Fruit fly (Drosophila melanogaster) whole organism, wandering third instar larva: ENCODE measurements around the gene MCTS1.

ENCODE experiments used
- N ChIP-seq: fragments of >200 bp; optimal IDR thresholded peaks from 2 replicates; lab custom pipeline; 2018; ENCODE audit warnings: missing biosample characterization, missing external identifiers, missing genetic modification characterization
- Sp1 ChIP-seq: fragments of 200-800 bp; sonication (Bioruptor generic); optimal IDR thresholded peaks from 3 replicates; lab custom pipeline; 2019; ENCODE audit warnings: missing biosample characterization, mild to moderate bottlenecking, missing genetic modification characterization, moderate library complexity
- Vsx2 ChIP-seq: fragments of 200-300, 225-300 bp; sonication (Bioruptor generic); optimal IDR thresholded peaks from 2 replicates; lab custom pipeline; 2018; ENCODE audit warnings: missing biosample characterization, missing genetic modification characterization; ENCODE audit not compliant: partially characterized antibody
- lola ChIP-seq: fragments of >200 bp; optimal IDR thresholded peaks from 2 replicates; lab custom pipeline; 2017; ENCODE audit warnings: missing biosample characterization, missing genetic modification characterization
- psq ChIP-seq: fragments of 200-800 bp; sonication (Bioruptor generic); optimal IDR thresholded peaks from 3 replicates; lab custom pipeline; 2017; ENCODE audit warnings: missing biosample characterization, mild to moderate bottlenecking, missing genetic modification characterization, moderate library complexity
- sage ChIP-seq: fragments of 200-800 bp; sonication (Bioruptor generic); optimal IDR thresholded peaks from 2 replicates; lab custom pipeline; 2016; ENCODE audit warnings: missing biosample characterization, mild to moderate bottlenecking, missing genetic modification characterization

DNA sequence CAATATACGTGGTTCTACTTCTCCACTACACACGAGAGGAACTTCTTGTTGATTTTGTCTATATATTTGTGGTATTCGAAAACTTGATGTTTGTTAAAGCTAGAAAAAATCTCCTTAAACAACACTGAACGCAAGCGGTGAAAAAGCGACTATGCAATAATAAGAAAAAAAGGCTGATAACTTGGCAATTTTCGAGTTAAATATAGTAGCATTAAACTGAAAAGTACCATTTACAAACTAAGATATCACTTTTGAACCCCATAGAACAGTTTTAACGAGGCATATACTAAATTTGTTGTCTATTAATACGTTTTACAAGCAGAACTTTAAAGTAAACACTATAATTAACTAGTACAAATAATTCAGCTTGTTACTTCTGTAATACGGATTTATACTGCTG lies 40.0 kb downstream of the MCTS1 start, which contains the start of gene CG4666:
- TF ChIP-seq Sp1 (GFP tag; lab: Kevin White, UChicago) (no peak), N (no peak), psq (GFP tag; lab: Kevin White, UChicago) (no peak), lola (GFP tag; lab: Kevin White, UChicago) (no peak), sage (GFP tag; lab: Kevin White, UChicago) (no peak), Vsx2 (GFP tag; lab: Kevin White, UChicago) (no peak)
